Worm (Caenorhabditis elegans) whole organism, late embryonic: ENCODE measurements around the gene arx-2.

Source experiments
- ama-1 ChIP-seq: fragments of 150-350 bp; optimal IDR thresholded peaks from 2 replicates; lab custom pipeline; 2014
- ceh-22 ChIP-seq: sonication (generic microtip); optimal IDR thresholded peaks from 2 replicates; lab custom pipeline; 2017; ENCODE audit warnings: missing biosample characterization, missing genetic modification characterization
- fkh-10 ChIP-seq: fragments of 150-350 bp; optimal IDR thresholded peaks from 2 replicates; lab custom pipeline; 2014; ENCODE audit warnings: missing biosample characterization, missing genetic modification reagents, missing genetic modification characterization
- nfya-1 ChIP-seq: sonication (generic microtip); optimal IDR thresholded peaks from 2 replicates; lab custom pipeline; 2017; ENCODE audit warnings: missing genetic modification characterization, mild to moderate bottlenecking, missing compliant biosample characterization, antibody characterized with exemption, moderate library complexity
- pros-1 ChIP-seq: fragments of 150-350 bp; optimal IDR thresholded peaks from 2 replicates; lab custom pipeline; 2014; ENCODE audit warnings: missing biosample characterization, missing genetic modification reagents, missing genetic modification characterization

DNA sequence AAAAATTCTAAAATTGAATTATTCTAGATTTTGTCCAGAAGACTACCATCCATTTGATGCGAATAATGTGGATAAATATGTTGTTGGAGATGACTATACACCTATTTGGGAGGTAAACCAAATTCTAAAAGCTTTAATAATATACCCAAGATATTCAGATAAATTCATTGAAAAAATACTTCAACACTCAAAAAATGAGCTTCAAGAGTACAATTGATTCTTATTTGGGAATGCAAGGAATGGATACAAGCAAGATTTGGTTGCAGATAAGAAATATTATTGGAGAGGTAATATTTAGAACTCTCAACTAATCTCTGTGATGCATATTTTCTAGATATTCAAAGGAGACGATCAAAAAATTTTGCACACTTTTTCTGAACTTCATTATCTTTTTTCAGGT, 22.0 kb upstream of the arx-2 start:
- TF ChIP-seq pros-1 (tag; lab: Kevin White, UChicago), result no peak
- TF ChIP-seq nfya-1 (tag; lab: Kevin White, UChicago), result no peak
- TF ChIP-seq fkh-10 (GFP tag; lab: Kevin White, UChicago), result no peak
- no peak for TF ChIP-seq ceh-22 (tag; lab: Kevin White, UChicago)
- TF ChIP-seq ama-1 (lab: Kevin White, UChicago), result no peak
